Fruit fly (Drosophila melanogaster) whole organism, embryonic: ENCODE data around the gene CG9760.

Source experiments
- CG10462 ChIP-seq: fragments of 200-800 bp; sonication (Bioruptor generic); optimal IDR thresholded peaks from 2 replicates; lab custom pipeline; 2016; ENCODE audit warnings: missing biosample characterization, missing genetic modification characterization
- CG10543 ChIP-seq: fragments of 200-800 bp; sonication (Bioruptor generic); optimal IDR thresholded peaks from 3 replicates; lab custom pipeline; 2017; ENCODE audit warnings: missing biosample characterization, mild to moderate bottlenecking, missing genetic modification characterization, moderate library complexity
- CG10565 ChIP-seq: fragments of 200-800 bp; sonication (Bioruptor generic); optimal IDR thresholded peaks from 3 replicates; lab custom pipeline; 2016; ENCODE audit warnings: missing biosample characterization, mild to moderate bottlenecking, missing genetic modification characterization
- CG11085 ChIP-seq: fragments of 200-800 bp; sonication (Bioruptor generic); IDR thresholded peaks from 2 replicates; pipeline ENCODE4 v1.3.6; 2022; ENCODE audit warnings: missing biosample characterization, missing genetic modification characterization
- CG11560 ChIP-seq: fragments of 200-800 bp; sonication (Bioruptor generic); IDR thresholded peaks from 3 replicates; pipeline ENCODE4 v1.3.6; 2022; ENCODE audit warnings: missing biosample characterization, missing genetic modification characterization
- CG12236 ChIP-seq: fragments of 200-800 bp; sonication (Bioruptor generic); optimal IDR thresholded peaks from 2 replicates; lab custom pipeline; 2016; ENCODE audit warnings: missing biosample characterization, missing genetic modification characterization
- CG12299 ChIP-seq: fragments of 200-800 bp; sonication (Bioruptor generic); optimal IDR thresholded peaks from 2 replicates; lab custom pipeline; 2018; ENCODE audit warnings: missing biosample characterization, mild to moderate bottlenecking, missing genetic modification characterization
- CG12769 ChIP-seq: fragments of 200-800 bp; sonication (Bioruptor generic); optimal IDR thresholded peaks from 2 replicates; lab custom pipeline; 2019; ENCODE audit warnings: missing biosample characterization, mild to moderate bottlenecking, missing genetic modification characterization, moderate library complexity
- CG14014 ChIP-seq: fragments of 200-800 bp; sonication (Bioruptor generic); IDR thresholded peaks from 2 replicates; pipeline ENCODE4 v1.3.6; 2022; ENCODE audit warnings: missing biosample characterization, missing genetic modification characterization
- CG1602 ChIP-seq: fragments of 200-800 bp; sonication (Bioruptor generic); optimal IDR thresholded peaks from 3 replicates; lab custom pipeline; 2016; ENCODE audit warnings: missing biosample characterization, missing genetic modification characterization
- CG17612 ChIP-seq: fragments of 200-800 bp; sonication (Bioruptor generic); IDR thresholded peaks from 2 replicates; pipeline ENCODE4 v1.3.6; 2022; ENCODE audit warnings: missing biosample characterization, missing genetic modification characterization
- CG4854 ChIP-seq: fragments of 200-800 bp; sonication (Bioruptor generic); optimal IDR thresholded peaks from 2 replicates; lab custom pipeline; 2016; ENCODE audit warnings: missing biosample characterization, missing genetic modification characterization, inconsistent platforms
- CG5245 ChIP-seq: fragments of 200-800 bp; sonication (Bioruptor generic); optimal IDR thresholded peaks from 3 replicates; lab custom pipeline; 2016; ENCODE audit warnings: missing biosample characterization, missing genetic modification characterization
- CG6689 ChIP-seq: fragments of 200-800 bp; sonication (Bioruptor generic); IDR thresholded peaks from 2 replicates; pipeline ENCODE4 v1.3.6; 2022; ENCODE audit warnings: missing biosample characterization, missing genetic modification characterization
- CG7372 ChIP-seq: fragments of 200-800 bp; sonication (Bioruptor generic); IDR thresholded peaks from 2 replicates; pipeline ENCODE4 v1.3.6; 2022; ENCODE audit warnings: missing biosample characterization, missing genetic modification characterization
- CG7786 ChIP-seq: fragments of 200-800 bp; sonication (Bioruptor generic); optimal IDR thresholded peaks from 2 replicates; lab custom pipeline; 2016; ENCODE audit warnings: missing biosample characterization, missing genetic modification characterization
- CG8924 ChIP-seq: fragments of 200-800 bp; optimal IDR thresholded peaks from 3 replicates; lab custom pipeline; 2019; ENCODE audit warnings: missing biosample characterization, mild to moderate bottlenecking, missing genetic modification characterization, moderate library complexity
- CG9215 ChIP-seq: fragments of 200-800 bp; sonication (Bioruptor generic); IDR thresholded peaks from 2 replicates; pipeline ENCODE4 v1.3.6; 2022; ENCODE audit warnings: missing biosample characterization, missing genetic modification characterization
- Camta ChIP-seq: fragments of 200-800 bp; sonication (Bioruptor generic); optimal IDR thresholded peaks from 2 replicates; lab custom pipeline; 2016; ENCODE audit warnings: missing biosample characterization, missing genetic modification characterization
- Dbx ChIP-seq: fragments of 200-800 bp; sonication (Bioruptor generic); IDR thresholded peaks from 3 replicates; pipeline ENCODE4 v1.3.6; 2022; ENCODE audit warnings: missing biosample characterization, missing genetic modification characterization
- Dfd ChIP-seq, 2 experiments: fragments of >200 bp; optimal IDR thresholded peaks; 2 replicates each; lab custom pipeline; 2017; ENCODE audit warnings: missing biosample characterization in 2 of 2, missing genetic modification characterization in 2 of 2
- E2f2 ChIP-seq: fragments of 200-800 bp; sonication (Bioruptor generic); IDR thresholded peaks from 2 replicates; pipeline ENCODE4 v1.3.6; 2022; ENCODE audit warnings: missing biosample characterization, missing genetic modification characterization
- ERR ChIP-seq: fragments of 200-800 bp; sonication (Bioruptor generic); optimal IDR thresholded peaks from 2 replicates; lab custom pipeline; 2016; ENCODE audit warnings: missing biosample characterization, missing genetic modification characterization
- Eip74EF ChIP-seq, 2 experiments: fragments of 200-800 bp in 1 of 2; fragments of >200 bp in 1 of 2; sonication (Bioruptor generic) in 1 of 2; optimal IDR thresholded peaks; 2 replicates each; lab custom pipeline; 2017 to 2019; ENCODE audit warnings: missing biosample characterization in 2 of 2, missing genetic modification characterization in 2 of 2, mild to moderate bottlenecking in 1 of 2, moderate library complexity in 1 of 2
- Ets65A ChIP-seq: fragments of 200-800 bp; sonication (Bioruptor generic); peaks from one replicate; lab custom pipeline; 2016; ENCODE audit warnings: missing biosample characterization, missing genetic modification characterization
- Ets97D ChIP-seq: fragments of 200-800 bp; sonication (Bioruptor generic); optimal IDR thresholded peaks from 3 replicates; lab custom pipeline; 2016; ENCODE audit warnings: missing biosample characterization, missing genetic modification characterization
- HLH54F ChIP-seq: fragments of 200-800 bp; sonication (Bioruptor generic); optimal IDR thresholded peaks from 3 replicates; lab custom pipeline; 2016; ENCODE audit warnings: missing biosample characterization, missing genetic modification characterization
- Hmr ChIP-seq: fragments of 200-800 bp; sonication (Bioruptor generic); optimal IDR thresholded peaks from 3 replicates; lab custom pipeline; 2017; ENCODE audit warnings: mild to moderate bottlenecking, missing biosample characterization, missing genetic modification reagents, missing genetic modification characterization
- Hr78 ChIP-seq, 2 experiments: fragments of 200-800 bp in 1 of 2; fragments of >200 bp in 1 of 2; sonication (Bioruptor generic) in 1 of 2; optimal IDR thresholded peaks; 2 replicates each; lab custom pipeline; 2017 to 2019; ENCODE audit warnings: missing biosample characterization in 2 of 2, missing genetic modification characterization in 2 of 2, mild to moderate bottlenecking in 1 of 2, moderate library complexity in 1 of 2
- MTF-1 ChIP-seq: fragments of 200-800 bp; sonication (Bioruptor generic); optimal IDR thresholded peaks from 2 replicates; lab custom pipeline; 2018; ENCODE audit warnings: missing biosample characterization, mild to moderate bottlenecking, missing genetic modification characterization, borderline replicate concordance
- NFAT ChIP-seq: fragments of 200-800 bp; sonication (Bioruptor generic); IDR thresholded peaks from 2 replicates; pipeline ENCODE4 v1.3.6; 2022; ENCODE audit warnings: missing biosample characterization, missing genetic modification characterization
- NK7.1 ChIP-seq: fragments of 200-800 bp; sonication (Bioruptor generic); optimal IDR thresholded peaks from 3 replicates; lab custom pipeline; 2016; ENCODE audit warnings: missing biosample characterization, missing genetic modification characterization
- Nf-YB ChIP-seq: fragments of 200-800 bp; sonication (Bioruptor generic); optimal IDR thresholded peaks from 3 replicates; lab custom pipeline; 2019; ENCODE audit warnings: missing biosample characterization, mild to moderate bottlenecking, missing genetic modification characterization, moderate library complexity
- Stat92E ChIP-seq, 3 experiments: fragments of >200 bp in 2 of 3; fragments of 200-800 bp in 1 of 3; sonication (Bioruptor generic) in 1 of 3; optimal IDR thresholded peaks; 2 replicates each; lab custom pipeline; 2017 to 2019; ENCODE audit warnings: missing biosample characterization in 3 of 3, missing genetic modification characterization in 3 of 3, mild to moderate bottlenecking in 1 of 3, moderate library complexity in 1 of 3
- TFAM ChIP-seq: fragments of 200-800 bp; sonication (Bioruptor generic); optimal IDR thresholded peaks from 2 replicates; lab custom pipeline; 2017; ENCODE audit warnings: missing biosample characterization, missing genetic modification characterization, inconsistent platforms
- Trl ChIP-seq, 3 experiments: fragments of >200 bp in 2 of 3; fragments of 200-800 bp in 1 of 3; sonication (Bioruptor generic) in 1 of 3; optimal IDR thresholded peaks; 2 replicates in 1 of 3; 3 replicates in 2 of 3; lab custom pipeline; 2016 to 2017; ENCODE audit warnings: missing biosample characterization in 1 of 3, missing genetic modification characterization in 1 of 3
- cas ChIP-seq: fragments of 200-800 bp; sonication (Bioruptor generic); IDR thresholded peaks from 2 replicates; pipeline ENCODE4 v1.3.6; 2022; ENCODE audit warnings: missing biosample characterization, missing genetic modification characterization
- dati ChIP-seq: fragments of 200-800 bp; sonication (Bioruptor generic); IDR thresholded peaks from 2 replicates; pipeline ENCODE4 v1.3.6; 2022; ENCODE audit warnings: missing biosample characterization, missing genetic modification characterization
- gsb-n ChIP-seq: fragments of 200-800 bp; sonication (Bioruptor generic); optimal IDR thresholded peaks from 3 replicates; lab custom pipeline; 2018; ENCODE audit warnings: missing biosample characterization, mild to moderate bottlenecking, missing genetic modification characterization
- hth ChIP-seq: fragments of >200 bp; optimal IDR thresholded peaks from 2 replicates; lab custom pipeline; 2017; ENCODE audit warnings: inconsistent platforms
- org-1 ChIP-seq: fragments of 200-800 bp; sonication (Bioruptor generic); optimal IDR thresholded peaks from 2 replicates; lab custom pipeline; 2017; ENCODE audit warnings: missing biosample characterization, missing genetic modification characterization
- pzg ChIP-seq: fragments of 200-800 bp; sonication (Bioruptor generic); optimal IDR thresholded peaks from 3 replicates; lab custom pipeline; 2018; ENCODE audit warnings: missing biosample characterization, mild to moderate bottlenecking, missing genetic modification characterization, moderate library complexity
- scrt ChIP-seq: fragments of 200-800 bp; sonication (Bioruptor generic); optimal IDR thresholded peaks from 2 replicates; lab custom pipeline; 2018; ENCODE audit warnings: missing biosample characterization, mild to moderate bottlenecking, missing genetic modification characterization, moderate library complexity
- slbo ChIP-seq: fragments of 200-800 bp; sonication (Bioruptor generic); IDR thresholded peaks from 2 replicates; pipeline ENCODE4 v1.3.6; 2022; ENCODE audit warnings: missing biosample characterization, missing genetic modification characterization
- sna ChIP-seq: fragments of 200-800 bp; sonication (Bioruptor generic); IDR thresholded peaks from 2 replicates; pipeline ENCODE4 v1.3.6; 2022; ENCODE audit warnings: missing biosample characterization, missing genetic modification characterization; ENCODE audit not compliant: partially characterized antibody
- so ChIP-seq: fragments of 200-800 bp; sonication (Bioruptor generic); IDR thresholded peaks from 3 replicates; pipeline ENCODE4 v1.3.6; 2022; ENCODE audit warnings: missing biosample characterization, missing genetic modification characterization
- sob ChIP-seq: fragments of 200-800 bp; sonication (Bioruptor generic); IDR thresholded peaks from 2 replicates; pipeline ENCODE4 v1.3.6; 2022; ENCODE audit warnings: missing biosample characterization, missing genetic modification characterization
- toy ChIP-seq: fragments of 200-800 bp; sonication (Bioruptor generic); IDR thresholded peaks from 2 replicates; pipeline ENCODE4 v1.3.6; 2022; ENCODE audit warnings: missing biosample characterization, missing genetic modification characterization
- unc-4 ChIP-seq: fragments of 200-800 bp; sonication (Bioruptor generic); IDR thresholded peaks from 2 replicates; pipeline ENCODE4 v1.3.6; 2022; ENCODE audit warnings: missing biosample characterization, missing genetic modification characterization; ENCODE audit not compliant: partially characterized antibody
- vnd ChIP-seq: fragments of 200-800 bp; sonication (Bioruptor generic); IDR thresholded peaks from 3 replicates; pipeline ENCODE4 v1.3.6; 2022; ENCODE audit warnings: missing biosample characterization, missing genetic modification characterization; ENCODE audit not compliant: partially characterized antibody
- wdn ChIP-seq: fragments of 200-800 bp; sonication (Bioruptor generic); IDR thresholded peaks from 2 replicates; pipeline ENCODE4 v1.3.6; 2022; ENCODE audit warnings: missing biosample characterization, missing genetic modification characterization

CG9760 gene

DNA sequence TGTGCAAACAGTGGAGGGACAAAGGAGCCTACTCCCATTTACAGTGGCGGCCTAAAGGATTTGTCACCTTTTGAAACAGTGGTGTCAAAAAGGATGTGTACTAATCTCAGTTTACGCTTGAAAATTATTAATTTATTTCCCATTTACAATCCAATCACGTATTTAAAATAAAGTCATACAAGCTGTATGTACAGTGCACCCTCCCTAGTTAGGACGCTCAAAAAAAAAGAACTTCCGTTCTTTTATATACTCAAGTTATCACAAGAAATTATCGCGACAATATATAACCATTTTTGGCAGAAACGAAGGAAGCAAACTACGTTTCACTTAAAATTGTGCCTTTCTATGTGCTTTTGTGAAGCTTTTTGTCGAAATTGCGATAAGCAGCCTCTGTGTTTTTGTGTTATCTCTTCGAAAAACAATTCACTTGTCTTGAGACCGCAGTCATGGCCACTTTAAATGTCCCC lies 24.3 kb downstream of the CG9760 start (continued):
- TF ChIP-seq cas (GFP tag; lab: Robert Waterston, UW): no peak
- TF ChIP-seq CG12236: no peak
- TF ChIP-seq NK7.1: no peak
- no peak for TF ChIP-seq Camta (GFP tag; lab: Kevin White, UChicago)
- no peak for TF ChIP-seq CG11085 (GFP tag; lab: Robert Waterston, UW)
- TF ChIP-seq so (GFP tag; lab: Robert Waterston, UW): 0 out of 3 replicates have a peak, but pooled peaks have one; percentile 28
- peak; percentile 13 for TF ChIP-seq CG10462 (GFP tag; lab: Kevin White, UChicago)
- TF ChIP-seq vnd (GFP tag; lab: Robert Waterston, UW): no peak
- peak; percentile 53 for TF ChIP-seq org-1 (GFP tag; lab: Kevin White, UChicago)
- no peak for TF ChIP-seq E2f2
- TF ChIP-seq CG6689 (GFP tag; lab: Robert Waterston, UW): peak; percentile 59
- no peak for TF ChIP-seq CG5245 (GFP tag; lab: Kevin White, UChicago)
- TF ChIP-seq MTF-1 (GFP tag; lab: Kevin White, UChicago): no peak
- TF ChIP-seq ERR (GFP tag; lab: Kevin White, UChicago): no peak
- no peak for TF ChIP-seq Stat92E (GFP tag; optimal IDR thresholded peaks at IDR 0.05; lab: Kevin White, UChicago)
- peak; percentile 49 for TF ChIP-seq CG10543 (GFP tag; lab: Kevin White, UChicago)
- no peak for TF ChIP-seq CG11560
- TF ChIP-seq Hmr (GFP tag; lab: Kevin White, UChicago): peak; percentile 61
- TF ChIP-seq Eip74EF (GFP tag; optimal IDR thresholded peaks at IDR 0.05; lab: Kevin White, UChicago): peak in 1 of 2 experiments; percentile 5
- no peak for TF ChIP-seq CG9215
- TF ChIP-seq CG12769 (tag; lab: Kevin White, UChicago): peak; percentile 41
- no peak for TF ChIP-seq Nf-YB (GFP tag; lab: Kevin White, UChicago)
- TF ChIP-seq Dfd (GFP tag; optimal IDR thresholded peaks at IDR 0.05; lab: Kevin White, UChicago): no peak
- TF ChIP-seq Ets97D (GFP tag; lab: Kevin White, UChicago): no peak
- TF ChIP-seq CG1602 (GFP tag; lab: Kevin White, UChicago): peak; percentile 7
- TF ChIP-seq CG7786 (GFP tag; lab: Kevin White, UChicago): no peak
- no peak for TF ChIP-seq sna (GFP tag; lab: Robert Waterston, UW)
- no peak for TF ChIP-seq wdn
- TF ChIP-seq CG8924: peak; percentile 56
- TF ChIP-seq CG10565 (GFP tag; lab: Kevin White, UChicago): no peak
- TF ChIP-seq Hr78 (GFP tag; optimal IDR thresholded peaks at IDR 0.05; lab: Kevin White, UChicago): no peak
- peak; percentile 47 for TF ChIP-seq HLH54F (GFP tag; lab: Kevin White, UChicago)
- peak; percentile 91 for TF ChIP-seq Ets65A (GFP tag; lab: Kevin White, UChicago)
- no peak for TF ChIP-seq dati (GFP tag; lab: Robert Waterston, UW)
- peak; percentile 45; the same call in 1 of the 2 replicates for TF ChIP-seq CG14014 (GFP tag; lab: Robert Waterston, UW)
- TF ChIP-seq slbo (GFP tag; lab: Robert Waterston, UW): peak; percentile 58
- no peak for TF ChIP-seq Dbx (GFP tag; lab: Robert Waterston, UW)
- no peak for TF ChIP-seq CG17612
- TF ChIP-seq scrt: no peak
- no peak for TF ChIP-seq toy
- TF ChIP-seq unc-4 (GFP tag; lab: Robert Waterston, UW): no peak
- no peak; the same call in 1 of the 2 replicates for TF ChIP-seq sob (GFP tag; lab: Robert Waterston, UW)
- TF ChIP-seq Trl (optimal IDR thresholded peaks at IDR 0.05; lab: Kevin White, UChicago): no peak
- peak; percentile 62 for TF ChIP-seq Trl (GFP tag; optimal IDR thresholded peaks at IDR 0.05; lab: Kevin White, UChicago)
- no peak for TF ChIP-seq TFAM
- TF ChIP-seq CG4854: no peak
- TF ChIP-seq gsb-n: no peak
- no peak for TF ChIP-seq pzg
- no peak for TF ChIP-seq NFAT
- TF ChIP-seq CG7372 (GFP tag; lab: Robert Waterston, UW): no peak
- no peak for TF ChIP-seq hth (lab: Kevin White, UChicago)
- TF ChIP-seq CG12299 (tag; lab: Kevin White, UChicago): no peak
